Fruit fly (Drosophila melanogaster): Measurements from ENCODE around the gene Cyp4s3.

DNA sequence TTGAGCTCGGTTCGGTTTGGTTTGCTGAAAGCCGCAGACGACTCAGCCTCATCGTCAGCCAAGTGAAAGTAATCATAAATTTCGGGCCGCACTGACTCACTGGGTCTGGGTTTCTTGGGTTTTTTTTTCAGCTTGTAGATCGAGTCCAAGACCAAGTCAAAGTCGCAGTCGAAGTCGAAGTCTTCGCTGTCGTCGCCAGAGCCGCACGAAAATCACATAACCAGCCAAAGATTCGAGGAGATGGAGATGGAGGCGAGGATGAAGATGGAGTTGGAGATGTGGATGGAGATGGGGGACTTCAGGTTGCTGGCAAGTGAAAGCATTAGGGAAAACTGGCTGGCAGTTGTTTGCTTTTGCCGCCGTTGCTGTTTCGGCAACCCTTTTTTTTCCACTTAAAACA, 30.7 kb upstream of the Cyp4s3 start:
- TF ChIP-seq Gug (GFP tag; IDR thresholded peaks at IDR 0.05): no peak
- TF ChIP-seq net (GFP tag; optimal IDR thresholded peaks at IDR 0.05): no peak
- TF ChIP-seq cyc (GFP tag; optimal IDR thresholded peaks at IDR 0.05): no peak
- TF ChIP-seq Hr38 (GFP tag; optimal IDR thresholded peaks at IDR 0.05): no peak
- TF ChIP-seq CG8632 (GFP tag; optimal IDR thresholded peaks at IDR 0.05): no peak
- TF ChIP-seq ss (GFP tag; optimal IDR thresholded peaks at IDR 0.05): no peak
- TF ChIP-seq CG11762 (GFP tag; optimal IDR thresholded peaks at IDR 0.05; ENCODE audit: insufficient read depth): no peak
- no peak for TF ChIP-seq CG1621 (tag; optimal IDR thresholded peaks at IDR 0.05)
- no peak for TF ChIP-seq acj6 (GFP tag; optimal IDR thresholded peaks at IDR 0.05)
- no peak for TF ChIP-seq Lpt (GFP tag; optimal IDR thresholded peaks at IDR 0.05)
- TF ChIP-seq Hr39 (GFP tag; optimal IDR thresholded peaks at IDR 0.05): no peak
- TF ChIP-seq CG11902 (GFP tag; optimal IDR thresholded peaks at IDR 0.05): no peak
- TF ChIP-seq CG8319 (GFP tag; optimal IDR thresholded peaks at IDR 0.05): no peak
- TF ChIP-seq CG3919 (GFP tag; optimal IDR thresholded peaks at IDR 0.05): no peak
